Fruit fly (Drosophila melanogaster) whole organism, embryonic: ENCODE results near the gene dikar.

Experiments used
- Awh ChIP-seq: fragments of 200-800 bp; sonication (Bioruptor generic); IDR thresholded peaks from 2 replicates; pipeline ENCODE4, ENCODE4 v1.3.6; 2022; ENCODE audit warnings: missing biosample characterization, missing genetic modification characterization
- CG10462 ChIP-seq: fragments of 200-800 bp; sonication (Bioruptor generic); optimal IDR thresholded peaks from 2 replicates; lab custom pipeline; 2016; ENCODE audit warnings: missing biosample characterization, missing genetic modification characterization
- CG10543 ChIP-seq: fragments of 200-800 bp; sonication (Bioruptor generic); optimal IDR thresholded peaks from 3 replicates; lab custom pipeline; 2017; ENCODE audit warnings: missing biosample characterization, mild to moderate bottlenecking, missing genetic modification characterization, moderate library complexity
- CG11695 ChIP-seq: fragments of 200-800 bp; sonication (Bioruptor generic); IDR thresholded peaks from 3 replicates; pipeline ENCODE4 v1.3.6; 2022; ENCODE audit warnings: missing biosample characterization, missing genetic modification characterization
- CG12071 ChIP-seq: fragments of 200-800 bp; sonication (Bioruptor generic); optimal IDR thresholded peaks from 3 replicates; lab custom pipeline; 2018; ENCODE audit warnings: missing biosample characterization, mild to moderate bottlenecking, missing genetic modification characterization
- CG12659 ChIP-seq: fragments of 200-800 bp; sonication (Bioruptor generic); optimal IDR thresholded peaks from 3 replicates; lab custom pipeline; 2017; ENCODE audit warnings: mild to moderate bottlenecking, missing biosample characterization, missing genetic modification reagents, missing genetic modification characterization
- CG15011 ChIP-seq: fragments of 200-800 bp; sonication (Bioruptor generic); optimal IDR thresholded peaks from 3 replicates; lab custom pipeline; 2018; ENCODE audit warnings: missing biosample characterization, mild to moderate bottlenecking, missing genetic modification characterization
- CG15514 ChIP-seq: fragments of 200-800 bp; sonication (Bioruptor generic); optimal IDR thresholded peaks from 3 replicates; lab custom pipeline; 2017; ENCODE audit warnings: missing biosample characterization, missing genetic modification characterization, mild to moderate bottlenecking, moderate library complexity, missing genetic modification reagents
- CG2120 ChIP-seq: fragments of 200-800 bp; sonication (Bioruptor generic); optimal IDR thresholded peaks from 3 replicates; lab custom pipeline; 2016; ENCODE audit warnings: missing biosample characterization, missing genetic modification characterization
- CG2712 ChIP-seq: fragments of 200-800 bp; optimal IDR thresholded peaks from 3 replicates; lab custom pipeline; 2019; ENCODE audit warnings: missing biosample characterization, mild to moderate bottlenecking, missing genetic modification characterization, moderate library complexity
- CG30403 ChIP-seq: fragments of 200-800 bp; sonication (Bioruptor generic); optimal IDR thresholded peaks from 3 replicates; lab custom pipeline; 2016; ENCODE audit warnings: missing biosample characterization, missing genetic modification characterization
- CG31224 ChIP-seq: fragments of 200-800 bp; sonication (Bioruptor generic); IDR thresholded peaks from 2 replicates; pipeline ENCODE4 v1.3.6; 2022; ENCODE audit warnings: missing biosample characterization, missing genetic modification characterization
- CG32532 ChIP-seq: fragments of 200-800 bp; sonication (Bioruptor generic); IDR thresholded peaks from 2 replicates; pipeline ENCODE4 v1.3.6; 2022; ENCODE audit warnings: missing biosample characterization, missing genetic modification characterization
- CG4282 ChIP-seq: fragments of 200-800 bp; sonication (Bioruptor generic); optimal IDR thresholded peaks from 2 replicates; lab custom pipeline; 2016; ENCODE audit warnings: missing biosample characterization, missing genetic modification characterization
- CG43689 ChIP-seq: fragments of 200-800 bp; sonication (Bioruptor generic); IDR thresholded peaks from 2 replicates; pipeline ENCODE4 v1.3.6; 2022; ENCODE audit warnings: missing biosample characterization, missing genetic modification characterization
- CG4707 ChIP-seq: fragments of 200-800 bp; sonication (Bioruptor generic); optimal IDR thresholded peaks from 2 replicates; lab custom pipeline; 2018; ENCODE audit warnings: missing biosample characterization, mild to moderate bottlenecking, missing genetic modification characterization, moderate library complexity
- CG4730 ChIP-seq: fragments of 200-800 bp; sonication (Bioruptor generic); IDR thresholded peaks from 2 replicates; pipeline ENCODE4 v1.3.6; 2022; ENCODE audit warnings: missing biosample characterization, missing genetic modification characterization
- CG4820 ChIP-seq: fragments of 200-800 bp; sonication (Bioruptor generic); optimal IDR thresholded peaks from 3 replicates; lab custom pipeline; 2016; ENCODE audit warnings: missing biosample characterization, missing genetic modification characterization
- CG7839 ChIP-seq: fragments of 200-800 bp; sonication (Bioruptor generic); optimal IDR thresholded peaks from 3 replicates; lab custom pipeline; 2018; ENCODE audit warnings: missing biosample characterization, mild to moderate bottlenecking, missing genetic modification characterization, moderate library complexity
- Chrac-16 ChIP-seq: fragments of 200-800 bp; sonication (Bioruptor generic); optimal IDR thresholded peaks from 3 replicates; lab custom pipeline; 2016; ENCODE audit warnings: missing biosample characterization, missing genetic modification characterization
- Dbx ChIP-seq: fragments of 200-800 bp; sonication (Bioruptor generic); IDR thresholded peaks from 3 replicates; pipeline ENCODE4 v1.3.6; 2022; ENCODE audit warnings: missing biosample characterization, missing genetic modification characterization
- HLH4C ChIP-seq: fragments of 200-800 bp; sonication (Bioruptor generic); IDR thresholded peaks from 3 replicates; pipeline ENCODE4 v1.3.6; 2022; ENCODE audit warnings: missing biosample characterization, missing genetic modification characterization; ENCODE audit not compliant: partially characterized antibody
- HmgD ChIP-seq: fragments of 200-800 bp; sonication (Bioruptor generic); optimal IDR thresholded peaks from 3 replicates; lab custom pipeline; 2016; ENCODE audit warnings: missing biosample characterization, missing genetic modification characterization
- Lhr ChIP-seq: fragments of 200-800 bp; sonication (Bioruptor generic); optimal IDR thresholded peaks from 3 replicates; lab custom pipeline; 2017; ENCODE audit warnings: mild to moderate bottlenecking, missing biosample characterization, missing genetic modification reagents, missing genetic modification characterization
- MBD-R2 ChIP-seq: fragments of 200-800 bp; sonication (Bioruptor generic); IDR thresholded peaks from 2 replicates; pipeline ENCODE4 v1.3.6; 2022; ENCODE audit warnings: missing biosample characterization, missing genetic modification characterization
- NK7.1 ChIP-seq: fragments of 200-800 bp; sonication (Bioruptor generic); optimal IDR thresholded peaks from 3 replicates; lab custom pipeline; 2016; ENCODE audit warnings: missing biosample characterization, missing genetic modification characterization
- Opbp ChIP-seq: fragments of 200-800 bp; sonication (Bioruptor generic); IDR thresholded peaks from 3 replicates; pipeline ENCODE4 v1.3.6; 2022; ENCODE audit warnings: missing biosample characterization, missing genetic modification characterization; ENCODE audit not compliant: partially characterized antibody
- Ssrp ChIP-seq: fragments of 200-800 bp; sonication (Bioruptor generic); optimal IDR thresholded peaks from 2 replicates; lab custom pipeline; 2018; ENCODE audit warnings: missing biosample characterization, mild to moderate bottlenecking, missing genetic modification characterization, moderate library complexity
- Taf1 ChIP-seq: fragments of 200-800 bp; sonication (Bioruptor generic); IDR thresholded peaks from 2 replicates; pipeline ENCODE4 v1.3.6; 2022; ENCODE audit warnings: missing biosample characterization, missing genetic modification characterization
- Tbp ChIP-seq: fragments of >200 bp; optimal IDR thresholded peaks from 2 replicates; lab custom pipeline; 2018; ENCODE audit warnings: missing biosample characterization, missing genetic modification characterization
- Xbp1 ChIP-seq: fragments of 200-800 bp; sonication (Bioruptor generic); optimal IDR thresholded peaks from 3 replicates; lab custom pipeline; 2016; ENCODE audit warnings: missing biosample characterization, mild to moderate bottlenecking, missing genetic modification characterization
- chm ChIP-seq: fragments of 200-800 bp; sonication (Bioruptor generic); IDR thresholded peaks from 2 replicates; pipeline ENCODE4 v1.3.6; 2022; ENCODE audit warnings: missing biosample characterization, missing genetic modification characterization
- cwo ChIP-seq: fragments of 200-800 bp; sonication (Bioruptor generic); optimal IDR thresholded peaks from 3 replicates; lab custom pipeline; 2017; ENCODE audit warnings: missing biosample characterization, missing genetic modification characterization, mild to moderate bottlenecking, moderate library complexity, missing genetic modification reagents
- gfzf ChIP-seq: fragments of 200-800 bp; sonication (Bioruptor generic); optimal IDR thresholded peaks from 2 replicates; lab custom pipeline; 2016; ENCODE audit warnings: missing biosample characterization, mild to moderate bottlenecking, missing genetic modification characterization, moderate library complexity
- gsb ChIP-seq: fragments of 200-800 bp; sonication (Bioruptor generic); IDR thresholded peaks from 2 replicates; pipeline ENCODE4 v1.3.6; 2022; ENCODE audit warnings: missing biosample characterization, missing genetic modification characterization
- inv ChIP-seq: fragments of 200-800 bp; sonication (Bioruptor generic); IDR thresholded peaks from 2 replicates; pipeline ENCODE4 v1.3.6; 2022; ENCODE audit warnings: missing biosample characterization, missing genetic modification characterization; ENCODE audit not compliant: partially characterized antibody
- jumu ChIP-seq: fragments of 200-800 bp; sonication (Bioruptor generic); optimal IDR thresholded peaks from 3 replicates; lab custom pipeline; 2016; ENCODE audit warnings: missing biosample characterization, missing genetic modification characterization
- ken ChIP-seq: fragments of 200-800 bp; sonication (Bioruptor generic); IDR thresholded peaks from 3 replicates; pipeline ENCODE4 v1.3.6; 2022; ENCODE audit warnings: missing biosample characterization, missing genetic modification characterization
- klu ChIP-seq: fragments of 200-800 bp; sonication (Bioruptor generic); IDR thresholded peaks from 2 replicates; pipeline ENCODE4 v1.3.6; 2022; ENCODE audit warnings: missing biosample characterization, missing genetic modification characterization
- lab ChIP-seq: fragments of 200-800 bp; sonication (Bioruptor generic); optimal IDR thresholded peaks from 3 replicates; lab custom pipeline; 2017; ENCODE audit warnings: missing biosample characterization, missing genetic modification characterization, mild to moderate bottlenecking, moderate library complexity, missing genetic modification reagents
- luna ChIP-seq: fragments of 200-800 bp; sonication (Bioruptor generic); optimal IDR thresholded peaks from 2 replicates; lab custom pipeline; 2016; ENCODE audit warnings: missing biosample characterization, missing genetic modification characterization
- onecut ChIP-seq: fragments of 200-800 bp; sonication (Bioruptor generic); IDR thresholded peaks from 2 replicates; pipeline ENCODE4 v1.3.6; 2022; ENCODE audit warnings: missing biosample characterization, missing genetic modification characterization
- psq ChIP-seq: fragments of 200-800 bp; sonication (Bioruptor generic); optimal IDR thresholded peaks from 2 replicates; lab custom pipeline; 2017; ENCODE audit warnings: missing biosample characterization, missing genetic modification characterization
- sc ChIP-seq, 3 experiments: fragments of >200 bp in 2 of 3; fragments of 200-800 bp in 1 of 3; sonication (Bioruptor generic) in 1 of 3; optimal IDR thresholded peaks; 2 replicates in 2 of 3; 3 replicates in 1 of 3; lab custom pipeline; 2017; ENCODE audit warnings: mild to moderate bottlenecking in 1 of 3, missing biosample characterization in 1 of 3, missing genetic modification characterization in 1 of 3, missing genetic modification reagents in 1 of 3
- sd ChIP-seq: fragments of 200-800 bp; sonication (Bioruptor generic); optimal IDR thresholded peaks from 3 replicates; lab custom pipeline; 2018; ENCODE audit warnings: missing biosample characterization, mild to moderate bottlenecking, missing genetic modification characterization, moderate library complexity
- sug ChIP-seq: fragments of 200-800 bp; optimal IDR thresholded peaks from 2 replicates; lab custom pipeline; 2019; ENCODE audit warnings: missing biosample characterization, mild to moderate bottlenecking, missing genetic modification characterization, moderate library complexity
- tx ChIP-seq: fragments of 200-800 bp; sonication (Bioruptor generic); optimal IDR thresholded peaks from 2 replicates; lab custom pipeline; 2016; ENCODE audit warnings: missing biosample characterization, missing genetic modification characterization
- wdn ChIP-seq: fragments of 200-800 bp; sonication (Bioruptor generic); IDR thresholded peaks from 2 replicates; pipeline ENCODE4 v1.3.6; 2022; ENCODE audit warnings: missing biosample characterization, missing genetic modification characterization

dikar gene

DNA sequence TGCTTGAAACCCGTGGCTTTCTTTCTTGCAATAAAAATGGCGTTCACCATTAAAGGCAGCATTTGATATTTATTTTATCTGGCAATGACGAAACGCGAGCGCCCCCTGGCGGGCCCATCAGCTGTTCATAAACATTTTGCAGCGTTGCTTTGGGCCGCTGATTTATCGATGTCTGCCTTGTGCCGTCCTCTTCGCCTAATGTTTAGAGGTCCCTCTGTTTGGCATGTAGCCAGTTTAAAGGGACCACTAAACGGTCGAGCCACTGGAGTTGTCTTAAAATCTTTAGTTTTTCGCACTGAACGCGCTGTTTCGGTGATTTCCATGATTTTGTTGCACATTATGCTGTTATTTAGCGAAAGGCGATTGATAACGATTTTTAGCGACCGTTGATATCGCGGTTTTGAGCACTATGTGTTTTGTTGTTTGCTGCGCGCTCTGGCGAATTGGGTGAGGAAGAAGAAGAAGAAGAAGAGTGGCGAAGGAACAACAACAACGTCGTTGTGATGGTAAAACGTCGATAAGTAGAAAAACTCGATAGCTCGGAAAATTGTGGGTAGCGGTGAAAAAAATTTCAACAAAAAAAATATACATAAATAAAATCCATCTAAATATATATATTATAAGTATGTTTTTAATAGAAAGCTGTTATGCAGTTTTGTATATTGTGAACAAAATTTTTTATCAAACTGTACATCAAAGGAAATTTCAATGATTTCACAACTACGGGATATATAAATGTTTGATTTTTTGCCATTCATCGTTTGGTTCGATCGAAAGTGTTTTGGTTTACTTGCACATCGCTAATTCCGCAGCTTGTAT, 9.5 kb upstream of the dikar start, which contains the start of the genes velo and Sbds (continued):
- TF ChIP-seq MBD-R2 (GFP tag; lab: Robert Waterston, UW) (0 out of 2 replicates have a peak, but pooled peaks have one; percentile 10), jumu (GFP tag; lab: Kevin White, UChicago) (no peak), CG12071 (GFP tag; lab: Kevin White, UChicago) (no peak), Lhr (peak; percentile 38), Taf1 (no peak), CG10462 (GFP tag; lab: Kevin White, UChicago) (no peak), CG4730 (GFP tag; lab: Robert Waterston, UW) (no peak), sug (tag; lab: Kevin White, UChicago) (peak; percentile 62), CG2120 (GFP tag; lab: Kevin White, UChicago) (peak; percentile 45), Dbx (peak; percentile 42; the same call in 2 of the 3 replicates), chm (GFP tag; lab: Robert Waterston, UW) (peak; percentile 43; the same call in 1 of the 2 replicates), tx (no peak), CG4707 (GFP tag; lab: Kevin White, UChicago) (no peak), sc (optimal IDR thresholded peaks at IDR 0.05; lab: Kevin White, UChicago) (no peak), sc (GFP tag; optimal IDR thresholded peaks at IDR 0.05; lab: Kevin White, UChicago) (no peak), CG31224 (GFP tag; lab: Robert Waterston, UW) (no peak), klu (GFP tag; lab: Robert Waterston, UW) (no peak), Xbp1 (GFP tag; lab: Kevin White, UChicago) (peak; percentile 52), NK7.1 (GFP tag; lab: Kevin White, UChicago) (no peak), ken (GFP tag; lab: Robert Waterston, UW) (no peak), cwo (GFP tag; lab: Kevin White, UChicago) (no peak), CG4820 (GFP tag; lab: Kevin White, UChicago) (no peak), inv (peak; percentile 62), CG43689 (no peak), CG2712 (tag; lab: Kevin White, UChicago) (peak; percentile 62), wdn (GFP tag; lab: Robert Waterston, UW) (no peak), Awh (GFP tag; lab: Robert Waterston, UW) (0 out of 2 replicates have a peak, but pooled peaks have one; percentile 25), Opbp (GFP tag; lab: Robert Waterston, UW) (peak; percentile 72), CG15514 (peak; percentile 58), lab (GFP tag; lab: Kevin White, UChicago) (peak; percentile 37), CG10543 (GFP tag; lab: Kevin White, UChicago) (peak; percentile 71), HmgD (GFP tag; lab: Kevin White, UChicago) (peak; percentile 57), psq (GFP tag; lab: Kevin White, UChicago) (peak; percentile 98), Chrac-16 (GFP tag; lab: Kevin White, UChicago) (peak; percentile 12), luna (GFP tag; lab: Kevin White, UChicago) (no peak), gfzf (peak; percentile 36), CG32532 (GFP tag; lab: Robert Waterston, UW) (peak; percentile 66), CG11695 (GFP tag; lab: Robert Waterston, UW) (no peak), CG15011 (GFP tag; lab: Kevin White, UChicago) (no peak), CG30403 (GFP tag; lab: Kevin White, UChicago) (peak; percentile 67), CG4282 (GFP tag; lab: Kevin White, UChicago) (no peak), HLH4C (peak; percentile 52; the same call in 2 of the 3 replicates), gsb (GFP tag; lab: Robert Waterston, UW) (no peak), sd (tag; lab: Kevin White, UChicago) (peak; percentile 33), Tbp (GFP tag; lab: Kevin White, UChicago) (no peak), onecut (GFP tag; lab: Robert Waterston, UW) (no peak; the same call in none of the 2 replicates), CG7839 (tag; lab: Kevin White, UChicago) (peak; percentile 49), CG12659 (peak; percentile 50), Ssrp (tag; lab: Kevin White, UChicago) (peak; percentile 31)
